Fruit fly (Drosophila melanogaster) whole organism, embryonic: ENCODE results near the gene CG32074.
A peak's percentile ranks its signal among the peaks of the same experiment; 100 is the strongest.

Experiments used
- Blimp-1 ChIP-seq: fragments of 200-800 bp; sonication (Bioruptor generic); optimal IDR thresholded peaks from 3 replicates; lab custom pipeline; 2018; ENCODE audit warnings: missing biosample characterization, missing genetic modification characterization, mild to moderate bottlenecking, moderate library complexity, missing genetic modification reagents
- CG13287 ChIP-seq: fragments of 200-800 bp; sonication (Bioruptor generic); IDR thresholded peaks from 2 replicates; pipeline ENCODE4 v1.3.6; 2022; ENCODE audit warnings: missing biosample characterization, missing genetic modification characterization; ENCODE audit not compliant: partially characterized antibody
- CG7963 ChIP-seq: fragments of 200-800 bp; sonication (Bioruptor generic); IDR thresholded peaks from 3 replicates; pipeline ENCODE4 v1.3.6; 2022; ENCODE audit warnings: missing biosample characterization, missing genetic modification characterization; ENCODE audit not compliant: partially characterized antibody
- CG9215 ChIP-seq: fragments of 200-800 bp; sonication (Bioruptor generic); IDR thresholded peaks from 2 replicates; pipeline ENCODE4 v1.3.6; 2022; ENCODE audit warnings: missing biosample characterization, missing genetic modification characterization
- Pdp1 ChIP-seq, 2 experiments: fragments of 200-800 bp; sonication (Bioruptor generic); optimal IDR thresholded peaks; 3 replicates each; lab custom pipeline; 2016; ENCODE audit warnings: missing biosample characterization in 2 of 2, missing genetic modification characterization in 2 of 2, mild to moderate bottlenecking in 1 of 2, moderate library complexity in 1 of 2
- cg ChIP-seq: fragments of 200-800 bp; sonication (Bioruptor generic); optimal IDR thresholded peaks from 3 replicates; lab custom pipeline; 2019; ENCODE audit warnings: missing biosample characterization, mild to moderate bottlenecking, missing genetic modification characterization, moderate library complexity
- gfzf ChIP-seq: fragments of 200-800 bp; sonication (Bioruptor generic); optimal IDR thresholded peaks from 2 replicates; lab custom pipeline; 2016; ENCODE audit warnings: missing biosample characterization, mild to moderate bottlenecking, missing genetic modification characterization, moderate library complexity
- grn ChIP-seq: fragments of 200-800 bp; sonication (Bioruptor generic); optimal IDR thresholded peaks from 3 replicates; lab custom pipeline; 2017; ENCODE audit warnings: missing biosample characterization, missing genetic modification characterization
- lilli ChIP-seq: fragments of 200-800 bp; sonication (Bioruptor generic); optimal IDR thresholded peaks from 3 replicates; lab custom pipeline; 2016; ENCODE audit warnings: missing biosample characterization, missing genetic modification characterization
- nom ChIP-seq: fragments of 200-800 bp; sonication (Bioruptor generic); optimal IDR thresholded peaks from 2 replicates; lab custom pipeline; 2017; ENCODE audit warnings: missing biosample characterization, missing genetic modification characterization, mild to moderate bottlenecking, moderate library complexity, missing genetic modification reagents
- odd ChIP-seq: fragments of 200-800 bp; sonication (Bioruptor generic); optimal IDR thresholded peaks from 2 replicates; lab custom pipeline; 2017; ENCODE audit warnings: missing biosample characterization, mild to moderate bottlenecking, missing genetic modification characterization
- toy ChIP-seq: fragments of 200-800 bp; sonication (Bioruptor generic); IDR thresholded peaks from 2 replicates; pipeline ENCODE4 v1.3.6; 2022; ENCODE audit warnings: missing biosample characterization, missing genetic modification characterization

The CG32074 gene

DNA sequence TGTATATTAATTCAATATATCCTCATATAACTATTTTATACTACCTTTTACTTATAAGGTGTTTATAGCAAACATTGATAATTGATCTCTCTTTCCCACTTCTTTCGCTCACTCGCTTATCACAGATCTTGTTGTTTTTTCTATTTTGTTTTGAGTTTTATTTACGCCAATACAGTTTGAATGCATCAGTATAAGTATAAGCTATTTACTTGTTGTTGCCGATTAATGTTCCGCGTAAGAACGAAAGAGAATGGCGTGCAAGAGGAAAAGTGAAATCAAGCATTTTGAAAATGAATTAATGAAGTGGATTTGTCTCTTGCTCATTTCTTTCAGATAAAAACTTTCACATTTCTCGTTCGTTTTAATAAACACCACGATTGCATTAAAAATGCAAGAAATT, 48.5 kb downstream of the CG32074 start:
- TF ChIP-seq gfzf (GFP tag; lab: Kevin White, UChicago) (no peak), Blimp-1 (GFP tag; lab: Kevin White, UChicago) (peak; percentile 83), odd (GFP tag; lab: Kevin White, UChicago) (no peak), CG9215 (GFP tag; lab: Robert Waterston, UW) (no peak), grn (peak; percentile 73), CG13287 (GFP tag; lab: Robert Waterston, UW) (no peak), CG7963 (GFP tag; lab: Robert Waterston, UW) (no peak), toy (GFP tag; lab: Robert Waterston, UW) (no peak), cg (peak; percentile 25), nom (GFP tag; lab: Kevin White, UChicago) (peak; percentile 10), Pdp1 (GFP tag; optimal IDR thresholded peaks at IDR 0.05; lab: Kevin White, UChicago) (no peak), lilli (no peak)
